Worm (Caenorhabditis elegans): Measurements from ENCODE around the gene R07G3.8.

DNA sequence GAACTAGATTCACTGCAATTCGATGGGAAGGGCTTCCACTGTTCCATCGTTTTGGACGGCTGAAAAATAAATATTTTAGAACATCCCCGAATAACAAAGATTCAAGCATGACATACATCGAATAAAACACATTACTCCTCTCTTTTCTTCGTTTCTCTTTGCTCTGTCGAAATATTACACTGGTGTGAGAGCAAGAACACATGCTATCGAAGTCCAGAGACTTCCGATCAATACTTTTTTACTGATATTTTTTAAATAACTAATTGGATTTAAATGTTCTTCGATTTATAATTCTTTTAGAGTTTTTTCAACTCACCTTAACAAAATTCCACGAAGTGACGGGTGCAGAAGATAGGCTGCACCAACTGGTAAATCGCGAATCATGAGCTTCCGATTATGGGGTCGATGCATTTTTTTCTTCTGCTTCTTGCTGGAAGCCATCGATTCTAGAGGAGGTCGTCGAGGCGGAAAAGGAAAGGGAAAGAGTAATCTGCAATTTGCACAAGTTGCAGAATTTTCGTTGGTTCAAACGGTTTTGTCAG, 7.0 kb downstream of the R07G3.8 start, which contains the start of the genes oig-4 and R07G3.7:
- TF ChIP-seq pha-4 (GFP tag; IDR thresholded peaks at IDR 0.05), result no peak
- TF ChIP-seq pha-4 (tag; optimal IDR thresholded peaks at IDR 0.05), result no peak
- TF ChIP-seq jun-1 (tag; optimal IDR thresholded peaks at IDR 0.05), result no peak
- no peak for TF ChIP-seq saeg-2 (GFP tag; IDR thresholded peaks at IDR 0.05)
- TF ChIP-seq ztf-11 (tag; optimal IDR thresholded peaks at IDR 0.05), result no peak
- no peak for TF ChIP-seq daf-8 (GFP tag; IDR thresholded peaks at IDR 0.05)
- no peak for TF ChIP-seq ama-1 (optimal IDR thresholded peaks at IDR 0.05)
- no peak for TF ChIP-seq lin-13 (GFP tag; optimal IDR thresholded peaks at IDR 0.05)
- TF ChIP-seq fkh-10 (GFP tag; optimal IDR thresholded peaks at IDR 0.05), result no peak
- no peak for TF ChIP-seq nhr-76 (tag; optimal IDR thresholded peaks at IDR 0.05)
